Fruit fly (Drosophila melanogaster) whole organism, embryonic: Measurements from ENCODE around the gene mRpL16.
A peak's percentile ranks its signal among the peaks of the same experiment; 100 is the strongest.

Experiments
- Ada2b ChIP-seq: fragments of 200-800 bp; sonication (Bioruptor generic); IDR thresholded peaks from 2 replicates; pipeline ENCODE4 v1.3.6; 2022; ENCODE audit warnings: missing biosample characterization, missing genetic modification characterization
- CG11085 ChIP-seq: fragments of 200-800 bp; sonication (Bioruptor generic); IDR thresholded peaks from 2 replicates; pipeline ENCODE4 v1.3.6; 2022; ENCODE audit warnings: missing biosample characterization, missing genetic modification characterization
- CG12769 ChIP-seq: fragments of 200-800 bp; sonication (Bioruptor generic); optimal IDR thresholded peaks from 2 replicates; lab custom pipeline; 2019; ENCODE audit warnings: missing biosample characterization, mild to moderate bottlenecking, missing genetic modification characterization, moderate library complexity
- E2f2 ChIP-seq: fragments of 200-800 bp; sonication (Bioruptor generic); IDR thresholded peaks from 2 replicates; pipeline ENCODE4 v1.3.6; 2022; ENCODE audit warnings: missing biosample characterization, missing genetic modification characterization
- Kr ChIP-seq: fragments of 200-800 bp; sonication (Bioruptor generic); optimal IDR thresholded peaks from 2 replicates; lab custom pipeline; 2017; ENCODE audit warnings: missing biosample characterization, mild to moderate bottlenecking, missing genetic modification characterization
- ase ChIP-seq: fragments of 200-800 bp; sonication (Bioruptor generic); IDR thresholded peaks from 3 replicates; pipeline ENCODE4 v1.3.6; 2022; ENCODE audit warnings: missing biosample characterization, missing genetic modification characterization
- cwo ChIP-seq: fragments of 200-800 bp; sonication (Bioruptor generic); optimal IDR thresholded peaks from 3 replicates; lab custom pipeline; 2017; ENCODE audit warnings: missing biosample characterization, missing genetic modification characterization, mild to moderate bottlenecking, moderate library complexity, missing genetic modification reagents
- insv ChIP-seq, 2 experiments: fragments of 200-800 bp; sonication (Bioruptor generic); optimal IDR thresholded peaks; 3 replicates each; lab custom pipeline; 2016 to 2018; ENCODE audit warnings: missing biosample characterization in 2 of 2, missing genetic modification characterization in 2 of 2

DNA sequence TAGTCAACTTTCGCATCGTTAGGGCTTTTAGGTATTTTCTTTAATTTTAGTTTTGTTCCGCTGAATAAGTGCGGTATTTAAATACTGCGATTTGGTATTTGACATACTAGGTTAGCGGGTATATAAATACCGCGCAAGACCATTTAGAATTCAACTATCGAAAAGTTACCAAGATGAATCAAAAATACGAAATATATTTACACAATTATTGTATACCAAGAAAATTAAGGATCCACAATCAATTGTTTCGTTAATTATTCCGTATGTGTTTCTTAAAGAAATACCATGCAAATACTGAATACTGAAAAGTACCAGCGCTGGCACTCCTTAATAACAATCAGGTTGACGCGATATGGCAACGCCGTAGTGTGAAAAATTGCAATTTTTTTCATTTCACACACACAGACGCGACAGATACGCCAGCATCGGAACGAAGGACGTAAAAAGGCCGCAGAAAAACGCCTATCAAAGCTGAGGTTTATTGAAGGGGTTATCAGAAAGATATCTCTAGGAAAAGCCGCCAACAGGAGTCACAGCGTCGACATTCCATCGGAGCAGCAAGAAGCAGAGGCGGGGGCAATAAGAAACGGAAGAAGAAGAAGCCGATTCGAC lies 16.4 kb upstream of the mRpL16 start, which contains the start of the genes Pgam5 and Vps26:
- TF ChIP-seq ase (GFP tag; lab: Robert Waterston, UW) (no peak), E2f2 (GFP tag; lab: Robert Waterston, UW) (peak; percentile 19; the same call in 1 of the 2 replicates), Ada2b (no peak), insv (GFP tag; optimal IDR thresholded peaks at IDR 0.05; lab: Kevin White, UChicago) (no peak), cwo (GFP tag; lab: Kevin White, UChicago) (no peak), CG12769 (no peak), CG11085 (GFP tag; lab: Robert Waterston, UW) (no peak), Kr (no peak)
